Fruit fly (Drosophila melanogaster): ENCODE measurements around the gene CG10163.

CG10163 gene

DNA sequence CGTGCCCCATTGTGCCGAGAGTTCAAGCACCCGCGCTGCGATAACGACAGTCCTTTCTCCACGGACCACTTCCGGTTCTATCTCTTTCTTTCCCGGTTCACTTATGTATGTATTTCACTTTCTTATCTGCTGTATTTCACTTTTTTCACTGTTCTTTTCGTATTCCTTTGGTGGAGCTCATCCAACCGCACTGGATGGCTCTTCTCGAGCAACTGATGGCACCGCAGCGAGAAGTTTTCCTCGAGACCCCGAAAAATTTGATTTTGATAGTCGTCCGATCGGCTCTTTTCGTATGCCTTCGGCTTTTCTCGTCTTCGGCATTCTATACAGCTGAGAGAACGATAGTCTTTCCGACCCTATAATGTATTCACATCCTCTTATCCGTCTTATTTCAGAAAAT lies 40.8 kb downstream of the CG10163 start, which contains the start of gene LanA (continued):
- no peak for TF ChIP-seq HHEX (GFP tag; optimal IDR thresholded peaks at IDR 0.05)
- no peak for TF ChIP-seq CG6765 (GFP tag; optimal IDR thresholded peaks at IDR 0.05)
- TF ChIP-seq lola (GFP tag; optimal IDR thresholded peaks at IDR 0.05), result no peak
- no peak for TF ChIP-seq dan (GFP tag; IDR thresholded peaks at IDR 0.05)
- peak; percentile 17 for TF ChIP-seq eyg (GFP tag; optimal IDR thresholded peaks at IDR 0.05)
- 0 out of 2 replicates have a peak, but pooled peaks have one; percentile 15 for TF ChIP-seq rib (GFP tag; IDR thresholded peaks at IDR 0.05)
- TF ChIP-seq CG12236 (GFP tag; optimal IDR thresholded peaks at IDR 0.05), result no peak

DNA sequence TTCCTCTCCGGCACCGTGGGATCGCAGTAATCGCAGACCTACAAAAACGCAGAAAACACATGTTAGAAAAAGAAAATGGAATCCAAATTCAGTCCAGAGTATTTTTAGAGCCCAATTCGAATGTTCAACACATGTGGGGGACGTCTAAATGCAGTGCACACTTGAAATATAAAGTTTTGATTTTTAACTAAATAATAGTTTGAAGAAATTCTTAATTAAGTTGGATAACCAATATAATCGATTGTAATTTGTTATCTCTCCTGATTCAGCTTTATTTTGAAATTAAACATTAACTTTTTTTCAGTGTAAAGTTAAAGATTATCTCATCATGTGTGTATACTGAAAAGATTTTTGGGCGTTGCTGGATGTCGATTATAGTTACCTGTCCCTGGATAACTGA lies 41.3 kb downstream of the CG10163 start:
- TF ChIP-seq sc (optimal IDR thresholded peaks at IDR 0.05) (no peak), sc (GFP tag; optimal IDR thresholded peaks at IDR 0.05) (peak; percentile 56), pan (optimal IDR thresholded peaks at IDR 0.05) (no peak), pan (GFP tag; optimal IDR thresholded peaks at IDR 0.05 in 1 of 2, IDR thresholded peaks at IDR 0.05 in 1 of 2) (peak in 1 of 2 experiments; percentile 76), Drgx (GFP tag; IDR thresholded peaks at IDR 0.05) (no peak; the same call in 1 of the 2 replicates), CG15696 (tag; optimal IDR thresholded peaks at IDR 0.05) (peak; percentile 55), insv (GFP tag; optimal IDR thresholded peaks at IDR 0.05) (no peak), inv (GFP tag; IDR thresholded peaks at IDR 0.05; ENCODE audit: partially characterized antibody) (no peak), Ets65A (GFP tag) (peak; percentile 51), CG4360 (GFP tag; IDR thresholded peaks at IDR 0.05) (peak; percentile 33), gem (tag; optimal IDR thresholded peaks at IDR 0.05) (peak; percentile 90), CG9215 (GFP tag; IDR thresholded peaks at IDR 0.05) (no peak), CG6854 (GFP tag; optimal IDR thresholded peaks at IDR 0.05) (no peak), H2.0 (GFP tag; IDR thresholded peaks at IDR 0.05) (peak; percentile 66), CG9932 (GFP tag; IDR thresholded peaks at IDR 0.05) (0 out of 2 replicates have a peak, but pooled peaks have one; percentile 4), Atf-2 (GFP tag; optimal IDR thresholded peaks at IDR 0.05) (peak; percentile 67), Vsx1 (GFP tag; optimal IDR thresholded peaks at IDR 0.05) (peak; percentile 1), BtbVII (GFP tag; optimal IDR thresholded peaks at IDR 0.05) (no peak), CG9609 (GFP tag; optimal IDR thresholded peaks at IDR 0.05) (no peak), bsh (GFP tag; optimal IDR thresholded peaks at IDR 0.05) (peak in 1 of 2 experiments; percentile 93), CG14710 (tag; optimal IDR thresholded peaks at IDR 0.05) (peak; percentile 81), CG7987 (GFP tag; optimal IDR thresholded peaks at IDR 0.05) (no peak), dati (GFP tag; IDR thresholded peaks at IDR 0.05) (0 out of 2 replicates have a peak, but pooled peaks have one; percentile 38), tap (tag; optimal IDR thresholded peaks at IDR 0.05) (peak; percentile 78), cad (GFP tag; optimal IDR thresholded peaks at IDR 0.05) (no peak), Sin3A (optimal IDR thresholded peaks at IDR 0.05) (no peak), pum (GFP tag; optimal IDR thresholded peaks at IDR 0.05) (peak; percentile 57), nerfin-1 (tag; optimal IDR thresholded peaks at IDR 0.05) (peak; percentile 39), chif (GFP tag; optimal IDR thresholded peaks at IDR 0.05) (peak; percentile 45 to 57), CG9437 (GFP tag; optimal IDR thresholded peaks at IDR 0.05) (peak; percentile 14), rib (GFP tag; IDR thresholded peaks at IDR 0.05) (no peak), Xrp1 (GFP tag; IDR thresholded peaks at IDR 0.05) (peak; percentile 87), Dek (tag; optimal IDR thresholded peaks at IDR 0.05) (peak; percentile 15), wdn (GFP tag; IDR thresholded peaks at IDR 0.05) (no peak), cwo (GFP tag; optimal IDR thresholded peaks at IDR 0.05) (no peak), sd (tag; optimal IDR thresholded peaks at IDR 0.05) (no peak), mirr (GFP tag; optimal IDR thresholded peaks at IDR 0.05) (no peak), luna (GFP tag; optimal IDR thresholded peaks at IDR 0.05) (no peak), slp2 (GFP tag; optimal IDR thresholded peaks at IDR 0.05) (peak; percentile 49), CG2875 (GFP tag; optimal IDR thresholded peaks at IDR 0.05) (peak; percentile 50), CG2202 (tag; optimal IDR thresholded peaks at IDR 0.05) (peak; percentile 67), Max (GFP tag; optimal IDR thresholded peaks at IDR 0.05) (no peak), CG17361 (GFP tag; IDR thresholded peaks at IDR 0.05) (peak; percentile 82), Med (GFP tag) (peak; percentile 69)
